Worm (Caenorhabditis elegans) whole organism, young adult: ENCODE measurements around the gene F41B4.1.

ENCODE experiments used
- B0019.2 ChIP-seq: fragments of 200-800 bp; sonication (Bioruptor generic); conservative IDR thresholded peaks from 2 replicates; pipeline ENCODE4 v1.3.6; 2022; ENCODE audit warnings: missing genetic modification reagents, missing genetic modification characterization, missing compliant biosample characterization
- B0261.1 ChIP-seq: sonication (generic microtip); optimal IDR thresholded peaks from 2 replicates; lab custom pipeline; 2016; ENCODE audit warnings: mild to moderate bottlenecking, missing genetic modification characterization, moderate library complexity, missing compliant biosample characterization
- F37B4.10 ChIP-seq: fragments of 200-800 bp; sonication (Bioruptor generic); IDR thresholded peaks from 2 replicates; pipeline ENCODE4 v1.3.6; 2022; ENCODE audit warnings: missing genetic modification characterization, missing compliant biosample characterization
- F49E8.2 ChIP-seq: sonication (generic microtip); optimal IDR thresholded peaks from 3 replicates; lab custom pipeline; 2017; ENCODE audit warnings: missing genetic modification characterization, mild to moderate bottlenecking, missing compliant biosample characterization, antibody characterized with exemption, moderate library complexity; ENCODE audit not compliant: insufficient read depth
- K11D2.4 ChIP-seq: fragments of 200-800 bp; sonication (Bioruptor generic); IDR thresholded peaks from 2 replicates; pipeline ENCODE4 v1.3.6; 2022; ENCODE audit warnings: missing genetic modification reagents, missing genetic modification characterization, missing compliant biosample characterization
- T26A5.8 ChIP-seq: sonication (generic microtip); optimal IDR thresholded peaks from 2 replicates; lab custom pipeline; 2016; ENCODE audit warnings: missing genetic modification characterization, missing compliant biosample characterization
- Y67H2A.10 ChIP-seq: fragments of 200-800 bp; sonication (Bioruptor generic); conservative IDR thresholded peaks from 2 replicates; pipeline ENCODE4 v1.3.6; 2022; ENCODE audit warnings: missing genetic modification reagents, missing genetic modification characterization, missing compliant biosample characterization
- ama-1 ChIP-seq, 3 experiments: fragments of 150-350 bp in 1 of 3; sonication (generic microtip) in 2 of 3; optimal IDR thresholded peaks; 2 replicates each; lab custom pipeline; 2014 to 2018; ENCODE audit warnings: missing biosample characterization in 2 of 3, missing genetic modification characterization in 2 of 3, missing genetic modification reagents in 2 of 3
- athp-1 ChIP-seq: sonication (generic microtip); optimal IDR thresholded peaks from 2 replicates; lab custom pipeline; 2017; ENCODE audit warnings: mild to moderate bottlenecking, missing genetic modification characterization, missing compliant biosample characterization
- ceh-100 ChIP-seq: fragments of 200-800 bp; sonication (Bioruptor generic); IDR thresholded peaks from 2 replicates; pipeline ENCODE4 v1.3.6; 2022; ENCODE audit warnings: missing genetic modification reagents, missing genetic modification characterization, missing compliant biosample characterization
- ceh-40 ChIP-seq: fragments of 200-800 bp; sonication (Bioruptor generic); IDR thresholded peaks from 2 replicates; pipeline ENCODE4 v1.3.6; 2022; ENCODE audit warnings: missing genetic modification characterization, missing compliant biosample characterization
- ceh-79 ChIP-seq: sonication (generic microtip); optimal IDR thresholded peaks from 2 replicates; lab custom pipeline; 2017; ENCODE audit warnings: mild to moderate bottlenecking, missing genetic modification characterization, missing compliant biosample characterization
- chd-7 ChIP-seq: sonication (generic microtip); optimal IDR thresholded peaks from 2 replicates; lab custom pipeline; 2016; ENCODE audit warnings: mild to moderate bottlenecking, missing genetic modification characterization, moderate library complexity, missing compliant biosample characterization
- die-1 ChIP-seq: sonication (generic microtip); optimal IDR thresholded peaks from 2 replicates; lab custom pipeline; 2016; ENCODE audit warnings: missing genotype, mild to moderate bottlenecking, missing genetic modification characterization, missing compliant biosample characterization
- dox-1 ChIP-seq: fragments of 200-800 bp; sonication (Bioruptor generic); IDR thresholded peaks from 2 replicates; pipeline ENCODE4 v1.3.6; 2022; ENCODE audit warnings: missing genetic modification reagents, missing genetic modification characterization, missing compliant biosample characterization
- egl-18 ChIP-seq: fragments of 200-800 bp; sonication (Bioruptor generic); IDR thresholded peaks from 2 replicates; pipeline ENCODE4 v1.3.6; 2022; ENCODE audit warnings: missing genetic modification reagents, missing genetic modification characterization, missing compliant biosample characterization
- ekl-4 ChIP-seq: fragments of 200-800 bp; sonication (Bioruptor generic); IDR thresholded peaks from 2 replicates; pipeline ENCODE4 v1.3.6; 2022; ENCODE audit warnings: missing genetic modification reagents, missing genetic modification characterization, missing compliant biosample characterization
- fkh-3 ChIP-seq: sonication (generic microtip); optimal IDR thresholded peaks from 2 replicates; lab custom pipeline; 2016; ENCODE audit warnings: mild to moderate bottlenecking, missing genetic modification characterization, missing compliant biosample characterization
- gei-17 ChIP-seq: fragments of 200-800 bp; sonication (Bioruptor generic); optimal IDR thresholded peaks from 2 replicates; lab custom pipeline; 2018; ENCODE audit warnings: mild to moderate bottlenecking, missing genetic modification characterization, missing compliant biosample characterization
- hmg-1.2 ChIP-seq: fragments of 200-800 bp; sonication (Bioruptor generic); IDR thresholded peaks from 2 replicates; pipeline ENCODE4 v1.3.6; 2022; ENCODE audit warnings: missing genetic modification reagents, missing genetic modification characterization, missing compliant biosample characterization
- hmg-20 ChIP-seq: fragments of 200-800 bp; sonication (Bioruptor generic); IDR thresholded peaks from 2 replicates; pipeline ENCODE4 v1.3.6; 2022; ENCODE audit warnings: missing genetic modification reagents, missing genetic modification characterization, missing compliant biosample characterization
- let-607 ChIP-seq, 2 experiments: fragments of 200-800 bp in 1 of 2; sonication (Bioruptor generic) in 1 of 2; sonication (generic microtip) in 1 of 2; optimal IDR thresholded peaks; 2 replicates each; lab custom pipeline; 2016 to 2018; ENCODE audit warnings: mild to moderate bottlenecking in 2 of 2, missing compliant biosample characterization in 2 of 2, missing genetic modification characterization in 2 of 2, moderate library complexity in 2 of 2, missing genotype in 1 of 2
- lin-26 ChIP-seq: fragments of 200-800 bp; sonication (Bioruptor generic); IDR thresholded peaks from 2 replicates; pipeline ENCODE4 v1.3.6; 2022; ENCODE audit warnings: missing genetic modification reagents, missing genetic modification characterization, missing compliant biosample characterization
- lir-1 ChIP-seq: fragments of 200-800 bp; sonication (Bioruptor generic); conservative IDR thresholded peaks from 2 replicates; pipeline ENCODE4 v1.3.6; 2022; ENCODE audit warnings: missing genetic modification reagents, missing genetic modification characterization, missing compliant biosample characterization
- lsy-27 ChIP-seq: sonication (generic microtip); optimal IDR thresholded peaks from 2 replicates; lab custom pipeline; 2017; ENCODE audit warnings: missing genetic modification characterization, mild to moderate bottlenecking, missing compliant biosample characterization, antibody characterized with exemption, missing genotype, borderline replicate concordance; ENCODE audit not compliant: insufficient read depth
- madf-10 ChIP-seq: sonication (generic microtip); optimal IDR thresholded peaks from 2 replicates; lab custom pipeline; 2016; ENCODE audit warnings: mild to moderate bottlenecking, missing genetic modification characterization, missing compliant biosample characterization
- nfya-2 ChIP-seq: fragments of 200-800 bp; sonication (Bioruptor generic); IDR thresholded peaks from 2 replicates; pipeline ENCODE4 v1.3.6; 2022; ENCODE audit warnings: missing genetic modification reagents, missing genetic modification characterization, missing compliant biosample characterization
- nhr-120 ChIP-seq: fragments of 200-800 bp; sonication (Bioruptor generic); IDR thresholded peaks from 2 replicates; pipeline ENCODE4 v1.3.6; 2022; ENCODE audit warnings: missing genetic modification characterization, missing compliant biosample characterization
- rec-8 ChIP-seq, 2 experiments: sonication (generic microtip); optimal IDR thresholded peaks; 2 replicates each; lab custom pipeline; 2016; ENCODE audit warnings: mild to moderate bottlenecking in 2 of 2, missing genetic modification characterization in 2 of 2, missing genetic modification reagents in 2 of 2, missing genotype in 2 of 2, missing biosample characterization in 1 of 2, missing compliant biosample characterization in 1 of 2, moderate library complexity in 1 of 2
- rpc-1 ChIP-seq, 2 experiments: fragments of 150-350 bp in 1 of 2; sonication (generic microtip) in 1 of 2; optimal IDR thresholded peaks; 2 replicates each; lab custom pipeline; 2014 to 2018; ENCODE audit warnings: missing biosample characterization in 1 of 2, missing genetic modification characterization in 1 of 2, missing genetic modification reagents in 1 of 2, missing genotype in 1 of 2
- snpc-3.4 ChIP-seq: sonication (generic microtip); optimal IDR thresholded peaks from 2 replicates; lab custom pipeline; 2017; ENCODE audit warnings: missing genetic modification characterization, mild to moderate bottlenecking, missing compliant biosample characterization, antibody characterized with exemption, moderate library complexity, missing genotype, missing genetic modification reagents
- somi-1 ChIP-seq: fragments of 200-800 bp; sonication (Bioruptor generic); optimal IDR thresholded peaks from 2 replicates; lab custom pipeline; 2018; ENCODE audit warnings: mild to moderate bottlenecking, missing genetic modification characterization, missing compliant biosample characterization
- tbp1 ChIP-seq: fragments of 200-800 bp; sonication (Bioruptor generic); optimal IDR thresholded peaks from 2 replicates; lab custom pipeline; 2018; ENCODE audit warnings: mild to moderate bottlenecking, missing genetic modification characterization, missing compliant biosample characterization
- ztf-6 ChIP-seq: fragments of 200-800 bp; sonication (Bioruptor generic); IDR thresholded peaks from 2 replicates; pipeline ENCODE4 v1.3.6; 2022; ENCODE audit warnings: missing genetic modification reagents, missing genetic modification characterization, missing compliant biosample characterization

Gene F41B4.1

ce11 chrX:6867707-6868106, 42.0 kb upstream of the F41B4.1 start (continued):
- 0 out of 2 replicates have a peak, but pooled peaks have one; percentile 42 for TF ChIP-seq F37B4.10 (GFP tag; lab: Robert Waterston, UW)
- peak; percentile 69 for TF ChIP-seq somi-1 (GFP tag; lab: Kevin White, UChicago)
- TF ChIP-seq B0019.2 (GFP tag; lab: Robert Waterston, UW), result no peak
- TF ChIP-seq snpc-3.4 (tag; lab: Kevin White, UChicago), result peak; percentile 85
- peak; percentile 90; the same call in 1 of the 2 replicates for TF ChIP-seq nhr-120 (GFP tag; lab: Robert Waterston, UW)
- TF ChIP-seq ceh-79 (tag; lab: Kevin White, UChicago), result peak; percentile 95
- peak; percentile 81 for TF ChIP-seq madf-10 (tag; lab: Kevin White, UChicago)
- peak; percentile 68 for TF ChIP-seq gei-17 (GFP tag; lab: Kevin White, UChicago)
- peak; percentile 35 for TF ChIP-seq fkh-3 (tag; lab: Kevin White, UChicago)
- peak; percentile 88 to 95 for TF ChIP-seq rec-8 (tag; optimal IDR thresholded peaks at IDR 0.05; lab: Kevin White, UChicago)
- TF ChIP-seq F49E8.2 (tag; lab: Kevin White, UChicago), result peak; percentile 14
- TF ChIP-seq athp-1 (tag; lab: Kevin White, UChicago), result peak; percentile 44
- peak; percentile 83 for TF ChIP-seq hmg-1.2 (GFP tag; lab: Robert Waterston, UW)

ce11 chrX:6866900-6867299, 41.2 kb upstream of the F41B4.1 start:
- TF ChIP-seq lin-26 (GFP tag; lab: Robert Waterston, UW) (peak; percentile 60; the same call in 1 of the 2 replicates), ztf-6 (GFP tag; lab: Robert Waterston, UW) (no peak), die-1 (tag; lab: Kevin White, UChicago) (peak; percentile 17), T26A5.8 (tag; lab: Kevin White, UChicago) (no peak), egl-18 (GFP tag; lab: Robert Waterston, UW) (no peak), hmg-1.2 (GFP tag; lab: Robert Waterston, UW) (peak; percentile 98), tbp1 (GFP tag; lab: Kevin White, UChicago) (peak; percentile 82), B0261.1 (peak; percentile 60), rpc-1 (optimal IDR thresholded peaks at IDR 0.05; lab: Kevin White, UChicago) (peak; percentile 48), rpc-1 (tag; optimal IDR thresholded peaks at IDR 0.05; lab: Kevin White, UChicago) (peak; percentile 54)

DNA sequence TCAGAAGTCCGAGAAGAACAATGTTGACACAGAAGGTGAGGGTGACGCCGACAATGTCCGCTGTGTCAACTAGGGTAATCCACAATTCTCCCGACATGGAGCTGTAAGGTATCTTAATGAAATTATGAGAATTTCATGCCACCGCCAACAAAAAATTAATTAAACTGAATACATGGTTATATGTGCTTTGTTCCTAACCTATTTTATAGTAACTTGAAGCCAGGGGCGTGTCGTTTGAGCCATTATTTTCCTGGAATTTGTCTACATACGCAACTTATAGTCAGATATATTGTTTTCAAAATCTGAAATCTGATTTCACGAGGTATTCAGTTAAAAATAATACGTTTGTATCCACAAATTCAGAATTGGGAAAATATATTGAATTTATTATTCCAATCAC, 40.2 kb upstream of the F41B4.1 start, which contains the start of gene odr-10:
TSS of gene odr-10 (minus strand) at position 101 of the 400 bp plus-strand sequence.
- no peak for TF ChIP-seq hmg-20 (GFP tag; lab: Robert Waterston, UW)
- no peak for TF ChIP-seq dox-1 (GFP tag; lab: Robert Waterston, UW)
- no peak for TF ChIP-seq ceh-40
- no peak for TF ChIP-seq chd-7 (tag; lab: Kevin White, UChicago)
- no peak for TF ChIP-seq lsy-27 (tag; lab: Kevin White, UChicago)
- no peak for TF ChIP-seq nfya-2 (GFP tag; lab: Robert Waterston, UW)
- no peak for TF ChIP-seq K11D2.4 (GFP tag; lab: Robert Waterston, UW)
- no peak for TF ChIP-seq Y67H2A.10 (GFP tag; lab: Robert Waterston, UW)

DNA sequence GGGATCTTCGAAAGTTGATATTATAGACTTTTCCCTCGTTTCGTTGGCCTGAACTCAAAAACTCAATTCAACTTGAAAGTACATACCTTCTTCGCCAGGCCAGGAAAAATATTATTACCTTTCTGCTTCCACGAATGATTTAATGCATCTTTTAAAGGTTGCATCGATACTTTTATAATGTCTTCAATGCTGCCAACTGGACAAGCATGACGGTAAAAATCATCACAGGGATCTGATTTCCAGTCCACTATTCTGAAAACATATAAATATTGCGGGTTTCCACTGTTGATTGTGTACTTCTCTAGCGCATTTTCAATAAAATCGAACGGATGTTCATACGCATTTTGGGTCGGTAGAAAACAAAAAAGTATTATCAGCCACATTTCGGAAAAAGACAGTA, 37.4 kb upstream of the F41B4.1 start, which contains the start of gene nep-4:
TSS of gene nep-4 (minus strand) at position 393 of the 400 bp plus-strand sequence.
- TF ChIP-seq let-607 (tag; optimal IDR thresholded peaks at IDR 0.05; lab: Kevin White, UChicago), result no peak
- TF ChIP-seq ceh-100, result no peak
- no peak for TF ChIP-seq lir-1
- TF ChIP-seq hmg-20 (GFP tag; lab: Robert Waterston, UW), result no peak
- TF ChIP-seq ama-1 (optimal IDR thresholded peaks at IDR 0.05; lab: Kevin White, UChicago), result no peak
- no peak for TF ChIP-seq ama-1 (GFP tag; optimal IDR thresholded peaks at IDR 0.05; lab: Kevin White, UChicago)
- no peak for TF ChIP-seq ekl-4
